Worm (Caenorhabditis elegans) whole organism, L4 larva: ENCODE data around the gene hpo-30.

Experiments
- D1046.2 ChIP-seq: fragments of 200-800 bp; sonication (Bioruptor generic); IDR thresholded peaks from 2 replicates; pipeline ENCODE4 v1.3.6; 2022; ENCODE audit warnings: missing genetic modification characterization, missing compliant biosample characterization
- F26F4.8 ChIP-seq: fragments of 200-800 bp; sonication (Bioruptor generic); conservative IDR thresholded peaks from 2 replicates; pipeline ENCODE4 v1.3.6; 2022; ENCODE audit warnings: missing genetic modification characterization, missing compliant biosample characterization
- T20F7.1 ChIP-seq: fragments of 200-800 bp; sonication (Bioruptor generic); optimal IDR thresholded peaks from 2 replicates; lab custom pipeline; 2018; ENCODE audit warnings: mild to moderate bottlenecking, missing genetic modification characterization, missing compliant biosample characterization
- T26A8.4 ChIP-seq: fragments of 200-800 bp; sonication (Bioruptor generic); IDR thresholded peaks from 2 replicates; pipeline ENCODE4 v1.3.6; 2022; ENCODE audit warnings: missing genetic modification characterization, missing compliant biosample characterization
- Y48G9A.11 ChIP-seq: fragments of 200-800 bp; sonication (Bioruptor generic); IDR thresholded peaks from 2 replicates; pipeline ENCODE4 v1.3.6; 2022; ENCODE audit warnings: missing genetic modification reagents, missing genetic modification characterization, missing compliant biosample characterization
- Y5F2A.4 ChIP-seq: fragments of 200-800 bp; sonication (Bioruptor generic); optimal IDR thresholded peaks from 2 replicates; lab custom pipeline; 2018; ENCODE audit warnings: mild to moderate bottlenecking, missing genetic modification characterization, missing compliant biosample characterization
- Y75B8A.6 ChIP-seq: fragments of 200-800 bp; sonication (Bioruptor generic); IDR thresholded peaks from 2 replicates; pipeline ENCODE4 v1.3.6; 2022; ENCODE audit warnings: missing genetic modification reagents, missing genetic modification characterization, missing compliant biosample characterization
- ZK337.2 ChIP-seq: fragments of 200-800 bp; sonication (Bioruptor generic); IDR thresholded peaks from 2 replicates; pipeline ENCODE4 v1.3.6; 2022; ENCODE audit warnings: missing genetic modification reagents, missing genetic modification characterization, missing compliant biosample characterization
- aha-1 ChIP-seq: fragments of 150-350 bp; peaks from one replicate; lab custom pipeline; 2014; ENCODE audit warnings: missing biosample characterization, missing genetic modification characterization
- aly-2 ChIP-seq: sonication (generic microtip); optimal IDR thresholded peaks from 2 replicates; lab custom pipeline; 2018; ENCODE audit warnings: missing biosample characterization, missing genetic modification characterization
- ama-1 ChIP-seq: fragments of 150-350 bp; optimal IDR thresholded peaks from 2 replicates; lab custom pipeline; 2014; ENCODE audit warnings: inconsistent platforms, mixed read lengths
- attf-4 ChIP-seq: sonication (generic microtip); optimal IDR thresholded peaks from 3 replicates; lab custom pipeline; 2017; ENCODE audit warnings: missing biosample characterization, missing genetic modification characterization
- ceh-28 ChIP-seq: fragments of 150-350 bp; optimal IDR thresholded peaks from 2 replicates; lab custom pipeline; 2014; ENCODE audit warnings: missing biosample characterization, missing genetic modification reagents, missing genetic modification characterization
- ceh-62 ChIP-seq: sonication (generic microtip); optimal IDR thresholded peaks from 2 replicates; lab custom pipeline; 2017; ENCODE audit warnings: missing biosample characterization, missing genetic modification characterization
- ctbp-1 ChIP-seq: fragments of 200-800 bp; sonication (Bioruptor generic); IDR thresholded peaks from 2 replicates; pipeline ENCODE4 v1.3.6; 2022; ENCODE audit warnings: missing genetic modification reagents, missing genetic modification characterization, missing compliant biosample characterization
- daf-12 ChIP-seq: fragments of 150-350 bp; optimal IDR thresholded peaks from 2 replicates; lab custom pipeline; 2014; ENCODE audit warnings: missing biosample characterization, missing genetic modification reagents, missing genetic modification characterization
- daf-16 ChIP-seq, 3 experiments: sonication (generic microtip); optimal IDR thresholded peaks; 2 replicates each; lab custom pipeline; 2016 to 2017; ENCODE audit warnings: missing genetic modification characterization in 3 of 3, missing genetic modification reagents in 3 of 3, mild to moderate bottlenecking in 2 of 3, missing compliant biosample characterization in 2 of 3, missing biosample characterization in 1 of 3, moderate library complexity in 1 of 3
- daf-19 ChIP-seq: fragments of 200-800 bp; sonication (Bioruptor generic); conservative IDR thresholded peaks from 2 replicates; pipeline ENCODE4 v1.3.6; 2022; ENCODE audit warnings: missing genetic modification characterization, missing compliant biosample characterization
- daf-8 ChIP-seq: fragments of 200-800 bp; sonication (Bioruptor generic); IDR thresholded peaks from 2 replicates; pipeline ENCODE4 v1.3.6; 2022; ENCODE audit warnings: missing genetic modification characterization, missing compliant biosample characterization
- dmd-6 ChIP-seq: fragments of 200-800 bp; sonication (Bioruptor generic); IDR thresholded peaks from 2 replicates; pipeline ENCODE4 v1.3.6; 2022; ENCODE audit warnings: missing genetic modification reagents, missing genetic modification characterization, missing compliant biosample characterization
- dmd-8 ChIP-seq: fragments of 200-800 bp; sonication (Bioruptor generic); IDR thresholded peaks from 2 replicates; pipeline ENCODE4 v1.3.6; 2022; ENCODE audit warnings: missing genetic modification characterization, missing compliant biosample characterization
- dmd-9 ChIP-seq: fragments of 200-800 bp; sonication (Bioruptor generic); IDR thresholded peaks from 2 replicates; pipeline ENCODE4 v1.3.6; 2022; ENCODE audit warnings: missing genetic modification reagents, missing genetic modification characterization, missing compliant biosample characterization
- dpl-1 ChIP-seq: fragments of 150-350 bp; optimal IDR thresholded peaks from 2 replicates; lab custom pipeline; 2014; ENCODE audit warnings: missing biosample characterization, missing genetic modification reagents, missing genetic modification characterization
- duxl-1 ChIP-seq: sonication (generic microtip); optimal IDR thresholded peaks from 2 replicates; lab custom pipeline; 2016; ENCODE audit warnings: mild to moderate bottlenecking, missing genetic modification characterization, moderate library complexity, missing compliant biosample characterization; ENCODE audit not compliant: poor library complexity
- dve-1 ChIP-seq: sonication (generic microtip); optimal IDR thresholded peaks from 2 replicates; lab custom pipeline; 2017; ENCODE audit warnings: antibody characterized with exemption, mild to moderate bottlenecking, missing genetic modification characterization, missing compliant biosample characterization; ENCODE audit not compliant: insufficient read depth
- egl-27 ChIP-seq: sonication (generic microtip); optimal IDR thresholded peaks from 3 replicates; lab custom pipeline; 2017; ENCODE audit warnings: missing biosample characterization, missing genetic modification reagents, missing genetic modification characterization
- fos-1 ChIP-seq: fragments of 150-350 bp; optimal IDR thresholded peaks from 2 replicates; lab custom pipeline; 2014; ENCODE audit warnings: missing biosample characterization, missing genetic modification characterization
- hlh-30 ChIP-seq: sonication (generic microtip); optimal IDR thresholded peaks from 2 replicates; lab custom pipeline; 2017; ENCODE audit warnings: antibody characterized with exemption, mild to moderate bottlenecking, missing genetic modification characterization, missing compliant biosample characterization; ENCODE audit not compliant: insufficient read depth
- hmg-1.1 ChIP-seq: fragments of 200-800 bp; sonication (Bioruptor generic); IDR thresholded peaks from 2 replicates; pipeline ENCODE4 v1.3.6; 2022; ENCODE audit warnings: missing genetic modification reagents, missing genetic modification characterization, missing compliant biosample characterization
- lim-7 ChIP-seq: fragments of 200-800 bp; sonication (Bioruptor generic); IDR thresholded peaks from 2 replicates; pipeline ENCODE4 v1.3.6; 2022; ENCODE audit warnings: missing genetic modification characterization, missing compliant biosample characterization
- lin-15B ChIP-seq: fragments of 150-350 bp; sonication (generic microtip); optimal IDR thresholded peaks from 3 replicates; lab custom pipeline; 2014; ENCODE audit warnings: missing biosample characterization, missing genetic modification characterization
- lin-39 ChIP-seq: fragments of 150-350 bp; optimal IDR thresholded peaks from 2 replicates; lab custom pipeline; 2014; ENCODE audit warnings: missing biosample characterization, missing genetic modification reagents, missing genetic modification characterization
- madf-9 ChIP-seq: fragments of 200-800 bp; sonication (Bioruptor generic); conservative IDR thresholded peaks from 2 replicates; pipeline ENCODE4 v1.3.6; 2022; ENCODE audit warnings: missing genetic modification reagents, missing genetic modification characterization, missing compliant biosample characterization
- mdl-1 ChIP-seq, 2 experiments: fragments of 150-350 bp in 1 of 2; sonication (generic microtip) in 1 of 2; optimal IDR thresholded peaks; 2 replicates each; lab custom pipeline; 2014 to 2017; ENCODE audit warnings: missing biosample characterization in 2 of 2, missing genetic modification characterization in 2 of 2
- mdt-29 ChIP-seq: fragments of 200-800 bp; sonication (Bioruptor generic); IDR thresholded peaks from 2 replicates; pipeline ENCODE4 v1.3.6; 2022; ENCODE audit warnings: missing genetic modification reagents, missing genetic modification characterization, missing compliant biosample characterization
- mep-1 ChIP-seq: fragments of 150-350 bp; sonication (generic microtip); optimal IDR thresholded peaks from 3 replicates; lab custom pipeline; 2014; ENCODE audit warnings: missing biosample characterization, missing genetic modification characterization
- nhr-28 ChIP-seq: fragments of 150-350 bp; optimal IDR thresholded peaks from 2 replicates; lab custom pipeline; 2014; ENCODE audit warnings: missing biosample characterization, missing genetic modification characterization
- nhr-48 ChIP-seq: sonication (generic microtip); optimal IDR thresholded peaks from 2 replicates; lab custom pipeline; 2016; ENCODE audit warnings: mild to moderate bottlenecking, missing genetic modification characterization, missing compliant biosample characterization
- nhr-76 ChIP-seq: fragments of 150-350 bp; optimal IDR thresholded peaks from 2 replicates; lab custom pipeline; 2014; ENCODE audit warnings: missing biosample characterization, missing genetic modification characterization
- nhr-77 ChIP-seq: fragments of 150-350 bp; optimal IDR thresholded peaks from 2 replicates; lab custom pipeline; 2014; ENCODE audit warnings: missing biosample characterization, missing genetic modification characterization
- php-3 ChIP-seq: fragments of 200-800 bp; sonication (Bioruptor generic); IDR thresholded peaks from 2 replicates; pipeline ENCODE4 v1.3.6; 2022; ENCODE audit warnings: missing genetic modification reagents, missing genetic modification characterization, missing compliant biosample characterization
- saeg-2 ChIP-seq: fragments of 200-800 bp; sonication (Bioruptor generic); IDR thresholded peaks from 2 replicates; pipeline ENCODE4 v1.3.6; 2022; ENCODE audit warnings: missing genetic modification reagents, missing genetic modification characterization, missing compliant biosample characterization
- snpc-1.2 ChIP-seq: fragments of 200-800 bp; sonication (Bioruptor generic); IDR thresholded peaks from 2 replicates; pipeline ENCODE4 v1.3.6; 2022; ENCODE audit warnings: missing genetic modification reagents, missing genetic modification characterization, missing compliant biosample characterization
- spr-3 ChIP-seq: fragments of 200-800 bp; sonication (Bioruptor generic); optimal IDR thresholded peaks from 2 replicates; lab custom pipeline; 2018; ENCODE audit warnings: mild to moderate bottlenecking, missing genetic modification characterization, missing compliant biosample characterization
- tra-1 ChIP-seq: fragments of 200-800 bp; sonication (Bioruptor generic); IDR thresholded peaks from 2 replicates; pipeline ENCODE4 v1.3.6; 2022; ENCODE audit warnings: missing genetic modification reagents, missing genetic modification characterization, missing compliant biosample characterization
- unc-39 ChIP-seq: sonication (generic microtip); optimal IDR thresholded peaks from 2 replicates; lab custom pipeline; 2017; ENCODE audit warnings: missing biosample characterization, missing genetic modification characterization
- zip-2 ChIP-seq: fragments of 150-350 bp; optimal IDR thresholded peaks from 2 replicates; lab custom pipeline; 2014; ENCODE audit warnings: missing biosample characterization, missing genetic modification characterization
- ztf-7 ChIP-seq: fragments of 150-350 bp; optimal IDR thresholded peaks from 2 replicates; lab custom pipeline; 2014; ENCODE audit warnings: missing biosample characterization, missing genetic modification characterization

The hpo-30 gene

ce11 chrV:12303453-12304077 lies 6.6 kb downstream of the hpo-30 start (continued):
- no peak for TF ChIP-seq daf-12 (tag; lab: Kevin White, UChicago)
- peak; percentile 96 for TF ChIP-seq daf-8 (GFP tag; lab: Robert Waterston, UW)
- peak; percentile 91 for TF ChIP-seq mep-1
- TF ChIP-seq nhr-28 (tag; lab: Kevin White, UChicago) = no peak
- peak; percentile 91 for TF ChIP-seq ama-1 (lab: Kevin White, UChicago)
- TF ChIP-seq ceh-28 (tag; lab: Kevin White, UChicago) = no peak
- peak; percentile 70 for TF ChIP-seq ztf-7 (tag; lab: Kevin White, UChicago)
- TF ChIP-seq D1046.2 = peak; percentile 97
- TF ChIP-seq ceh-62 (tag; lab: Kevin White, UChicago) = no peak
- TF ChIP-seq mdt-29 (GFP tag; lab: Robert Waterston, UW) = peak; percentile 95
- peak; percentile 98 for TF ChIP-seq T26A8.4 (GFP tag; lab: Robert Waterston, UW)
- TF ChIP-seq Y75B8A.6 (GFP tag; lab: Robert Waterston, UW) = peak; percentile 96
- TF ChIP-seq egl-27 (tag; lab: Kevin White, UChicago) = peak; percentile 38

DNA sequence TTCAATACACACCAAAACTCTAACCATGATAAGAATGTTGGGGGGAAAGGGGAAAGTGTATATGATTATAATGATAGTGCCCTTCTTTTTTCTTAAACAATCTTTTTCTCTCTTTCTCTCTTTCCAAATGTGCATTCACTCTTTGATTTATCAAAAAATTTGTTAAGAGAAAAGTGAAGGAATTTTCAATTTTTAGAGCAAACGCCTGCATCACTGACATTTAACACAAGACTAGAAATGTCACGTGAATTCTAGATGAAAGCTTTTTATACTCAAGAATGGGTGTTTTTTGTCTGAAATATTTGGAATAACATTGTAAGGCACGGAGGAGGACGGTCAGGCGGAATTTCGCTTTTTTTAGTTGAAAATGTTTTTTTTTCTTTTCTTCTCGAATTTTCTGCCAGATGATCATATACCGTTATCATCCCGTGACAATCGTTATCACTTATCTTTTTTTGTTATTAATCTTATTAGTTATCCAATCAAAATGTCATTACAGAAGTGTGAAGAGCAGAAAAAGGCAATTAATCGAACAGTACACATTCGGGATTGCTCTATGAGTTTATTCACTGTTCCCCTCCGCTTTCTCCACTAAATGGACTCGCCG lies 8.1 kb downstream of the hpo-30 start, which contains the start of the genes frm-7 and F55C5.17:
TSS of gene frm-7 (plus strand) at position 500 of the 607 bp plus-strand sequence.
TSS of gene F55C5.17 (plus strand) at position 557 of the 607 bp plus-strand sequence.
- TF ChIP-seq ceh-28 (tag; lab: Kevin White, UChicago) = no peak
- TF ChIP-seq dmd-9 = no peak
- no peak for TF ChIP-seq Y48G9A.11 (GFP tag; lab: Robert Waterston, UW)
- TF ChIP-seq mdl-1 (tag; optimal IDR thresholded peaks at IDR 0.05; lab: Kevin White, UChicago) = no peak
- no peak for TF ChIP-seq Y5F2A.4 (GFP tag; lab: Kevin White, UChicago)
- TF ChIP-seq T26A8.4 (GFP tag; lab: Robert Waterston, UW) = no peak
- TF ChIP-seq daf-19 = no peak
- TF ChIP-seq php-3 (GFP tag; lab: Robert Waterston, UW) = peak; percentile 64; the same call in 1 of the 2 replicates
- peak; percentile 57 for TF ChIP-seq dve-1
- no peak for TF ChIP-seq tra-1
- TF ChIP-seq spr-3 (GFP tag; lab: Kevin White, UChicago) = no peak
- no peak for TF ChIP-seq lin-15B (tag; lab: Kevin White, UChicago)
- TF ChIP-seq hlh-30 = peak; percentile 84
- no peak for TF ChIP-seq nhr-76 (tag; lab: Kevin White, UChicago)
- peak; percentile 54 for TF ChIP-seq dmd-6 (GFP tag; lab: Robert Waterston, UW)
- peak; percentile 37 for TF ChIP-seq mep-1
- TF ChIP-seq F26F4.8 = no peak
- TF ChIP-seq mdt-29 (GFP tag; lab: Robert Waterston, UW) = peak; percentile 64
- no peak for TF ChIP-seq hmg-1.1
- peak; percentile 60 for TF ChIP-seq T20F7.1 (GFP tag; lab: Kevin White, UChicago)
- TF ChIP-seq ctbp-1 (GFP tag; lab: Robert Waterston, UW) = no peak
- no peak for TF ChIP-seq madf-9 (GFP tag; lab: Robert Waterston, UW)
- no peak for TF ChIP-seq daf-16 (GFP tag; optimal IDR thresholded peaks at IDR 0.05; lab: Kevin White, UChicago)
- peak; percentile 50 for TF ChIP-seq daf-16 (tag; optimal IDR thresholded peaks at IDR 0.05; lab: Kevin White, UChicago)
- TF ChIP-seq dpl-1 (GFP tag; lab: Kevin White, UChicago) = no peak
- TF ChIP-seq aha-1 (tag; lab: Kevin White, UChicago) = peak; percentile 17
- TF ChIP-seq saeg-2 (GFP tag; lab: Robert Waterston, UW) = no peak
- no peak for TF ChIP-seq lin-39 (tag; lab: Kevin White, UChicago)
- TF ChIP-seq snpc-1.2 (GFP tag; lab: Robert Waterston, UW) = no peak
- no peak for TF ChIP-seq dmd-8 (GFP tag; lab: Robert Waterston, UW)
- TF ChIP-seq aly-2 = no peak
- peak; percentile 19 for TF ChIP-seq nhr-28 (tag; lab: Kevin White, UChicago)
- peak; percentile 26 for TF ChIP-seq nhr-48 (tag; lab: Kevin White, UChicago)
- no peak for TF ChIP-seq duxl-1 (tag; lab: Kevin White, UChicago)
- TF ChIP-seq lim-7 = peak; percentile 15; the same call in 1 of the 2 replicates
- TF ChIP-seq zip-2 (tag; lab: Kevin White, UChicago) = no peak
- no peak for TF ChIP-seq nhr-77 (tag; lab: Kevin White, UChicago)
- TF ChIP-seq fos-1 (tag; lab: Kevin White, UChicago) = no peak
- no peak for TF ChIP-seq unc-39
- no peak for TF ChIP-seq ZK337.2 (GFP tag; lab: Robert Waterston, UW)
- no peak for TF ChIP-seq attf-4 (tag; lab: Kevin White, UChicago)
